Worm (Caenorhabditis elegans) whole organism, young adult: ENCODE results near the gene F25E5.8.

Experiments
- B0336.3 ChIP-seq: fragments of 200-800 bp; sonication (Bioruptor generic); IDR thresholded peaks from 2 replicates; pipeline ENCODE4 v1.3.6; 2022; ENCODE audit warnings: missing genetic modification characterization, missing compliant biosample characterization
- F10E7.11 ChIP-seq: sonication (generic microtip); optimal IDR thresholded peaks from 2 replicates; lab custom pipeline; 2017; ENCODE audit warnings: mild to moderate bottlenecking, missing genetic modification characterization, moderate library complexity, missing compliant biosample characterization
- F33H1.4 ChIP-seq: fragments of 200-800 bp; sonication (Bioruptor generic); IDR thresholded peaks from 2 replicates; pipeline ENCODE4 v1.3.6; 2022; ENCODE audit warnings: missing genetic modification reagents, missing genetic modification characterization, missing compliant biosample characterization
- F49E8.2 ChIP-seq: sonication (generic microtip); optimal IDR thresholded peaks from 3 replicates; lab custom pipeline; 2017; ENCODE audit warnings: missing genetic modification characterization, mild to moderate bottlenecking, missing compliant biosample characterization, antibody characterized with exemption, moderate library complexity; ENCODE audit not compliant: insufficient read depth
- T07F8.4 ChIP-seq: sonication (generic microtip); optimal IDR thresholded peaks from 2 replicates; lab custom pipeline; 2016; ENCODE audit warnings: mild to moderate bottlenecking, missing genetic modification characterization, moderate library complexity, missing compliant biosample characterization
- ZK185.1 ChIP-seq: sonication (generic microtip); optimal IDR thresholded peaks from 2 replicates; lab custom pipeline; 2016; ENCODE audit warnings: mild to moderate bottlenecking, missing genetic modification characterization, missing compliant biosample characterization; ENCODE audit not compliant: poor library complexity, severe bottlenecking
- aptf-2 ChIP-seq: fragments of 200-800 bp; sonication (Bioruptor generic); conservative IDR thresholded peaks from 2 replicates; pipeline ENCODE4 v1.3.6; 2022; ENCODE audit warnings: missing genetic modification reagents, missing genetic modification characterization, missing compliant biosample characterization
- athp-1 ChIP-seq: sonication (generic microtip); optimal IDR thresholded peaks from 2 replicates; lab custom pipeline; 2017; ENCODE audit warnings: mild to moderate bottlenecking, missing genetic modification characterization, missing compliant biosample characterization
- attf-6 ChIP-seq: fragments of 200-800 bp; sonication (Bioruptor generic); IDR thresholded peaks from 2 replicates; pipeline ENCODE4 v1.3.6; 2022; ENCODE audit warnings: missing genetic modification reagents, missing genetic modification characterization, missing compliant biosample characterization
- bed-1 ChIP-seq: fragments of 200-800 bp; sonication (Bioruptor generic); IDR thresholded peaks from 2 replicates; pipeline ENCODE4 v1.3.6; 2022; ENCODE audit warnings: missing genetic modification reagents, missing genetic modification characterization, missing compliant biosample characterization
- cebp-1 ChIP-seq, 2 experiments: fragments of 200-800 bp in 1 of 2; sonication (Bioruptor generic) in 1 of 2; sonication (generic microtip) in 1 of 2; IDR thresholded peaks in 1 of 2; optimal IDR thresholded peaks in 1 of 2; 2 replicates each; pipeline versions ENCODE4 v1.3.6 to Lab custom; 2017 to 2022; ENCODE audit warnings: missing compliant biosample characterization in 2 of 2, missing genetic modification characterization in 2 of 2, mild to moderate bottlenecking in 1 of 2, missing genetic modification reagents in 1 of 2, moderate library complexity in 1 of 2
- ceh-100 ChIP-seq: fragments of 200-800 bp; sonication (Bioruptor generic); IDR thresholded peaks from 2 replicates; pipeline ENCODE4 v1.3.6; 2022; ENCODE audit warnings: missing genetic modification reagents, missing genetic modification characterization, missing compliant biosample characterization
- ceh-91 ChIP-seq: fragments of 200-800 bp; sonication (Bioruptor generic); IDR thresholded peaks from 2 replicates; pipeline ENCODE4 v1.3.6; 2022; ENCODE audit warnings: missing genetic modification reagents, missing genetic modification characterization, missing compliant biosample characterization
- dpff-1 ChIP-seq: sonication (generic microtip); optimal IDR thresholded peaks from 2 replicates; lab custom pipeline; 2017; ENCODE audit warnings: mild to moderate bottlenecking, missing genetic modification characterization, missing compliant biosample characterization
- egrh-3 ChIP-seq: fragments of 200-800 bp; sonication (Bioruptor generic); IDR thresholded peaks from 2 replicates; pipeline ENCODE4 v1.3.6; 2022; ENCODE audit warnings: missing genetic modification reagents, missing genetic modification characterization, missing compliant biosample characterization
- fkh-3 ChIP-seq: sonication (generic microtip); optimal IDR thresholded peaks from 2 replicates; lab custom pipeline; 2016; ENCODE audit warnings: mild to moderate bottlenecking, missing genetic modification characterization, missing compliant biosample characterization
- hmg-20 ChIP-seq: fragments of 200-800 bp; sonication (Bioruptor generic); IDR thresholded peaks from 2 replicates; pipeline ENCODE4 v1.3.6; 2022; ENCODE audit warnings: missing genetic modification reagents, missing genetic modification characterization, missing compliant biosample characterization
- lsl-1 ChIP-seq: fragments of 200-800 bp; sonication (Bioruptor generic); optimal IDR thresholded peaks from 2 replicates; lab custom pipeline; 2018; ENCODE audit warnings: mild to moderate bottlenecking, missing genetic modification characterization, moderate library complexity, missing compliant biosample characterization
- lsy-27 ChIP-seq: sonication (generic microtip); optimal IDR thresholded peaks from 2 replicates; lab custom pipeline; 2017; ENCODE audit warnings: missing genetic modification characterization, mild to moderate bottlenecking, missing compliant biosample characterization, antibody characterized with exemption, missing genotype, borderline replicate concordance; ENCODE audit not compliant: insufficient read depth
- madf-6 ChIP-seq: fragments of 200-800 bp; sonication (Bioruptor generic); IDR thresholded peaks from 2 replicates; pipeline ENCODE4 v1.3.6; 2022; ENCODE audit warnings: missing genetic modification reagents, missing genetic modification characterization, missing compliant biosample characterization
- nhr-120 ChIP-seq: fragments of 200-800 bp; sonication (Bioruptor generic); IDR thresholded peaks from 2 replicates; pipeline ENCODE4 v1.3.6; 2022; ENCODE audit warnings: missing genetic modification characterization, missing compliant biosample characterization
- nhr-27 ChIP-seq: fragments of 200-800 bp; sonication (Bioruptor generic); optimal IDR thresholded peaks from 2 replicates; lab custom pipeline; 2018; ENCODE audit warnings: mild to moderate bottlenecking, missing genetic modification characterization, moderate library complexity, missing compliant biosample characterization
- pha-4 ChIP-seq: fragments of 150-350 bp; sonication (generic microtip); optimal IDR thresholded peaks from 2 replicates; lab custom pipeline; 2014; ENCODE audit warnings: missing biosample characterization, missing genetic modification reagents, missing genetic modification characterization
- rcor-1 ChIP-seq: fragments of 200-800 bp; sonication (Bioruptor generic); IDR thresholded peaks from 2 replicates; pipeline ENCODE4 v1.3.6; 2022; ENCODE audit warnings: missing genetic modification reagents, missing genetic modification characterization, missing compliant biosample characterization
- repo-1 ChIP-seq: sonication (generic microtip); optimal IDR thresholded peaks from 2 replicates; lab custom pipeline; 2017; ENCODE audit warnings: mild to moderate bottlenecking, missing genetic modification characterization, missing compliant biosample characterization
- rpc-1 ChIP-seq, 2 experiments: fragments of 150-350 bp in 1 of 2; sonication (generic microtip) in 1 of 2; optimal IDR thresholded peaks; 2 replicates each; lab custom pipeline; 2014 to 2018; ENCODE audit warnings: missing biosample characterization in 1 of 2, missing genetic modification characterization in 1 of 2, missing genetic modification reagents in 1 of 2, missing genotype in 1 of 2
- sdz-38 ChIP-seq: sonication (generic microtip); optimal IDR thresholded peaks from 2 replicates; lab custom pipeline; 2016; ENCODE audit warnings: missing genotype, missing genetic modification characterization, missing compliant biosample characterization
- snpc-1.3 ChIP-seq: sonication (generic microtip); optimal IDR thresholded peaks from 2 replicates; lab custom pipeline; 2017; ENCODE audit warnings: missing genetic modification characterization, mild to moderate bottlenecking, missing compliant biosample characterization, antibody characterized with exemption, moderate library complexity, missing genotype, missing genetic modification reagents; ENCODE audit not compliant: insufficient read depth
- sptf-2 ChIP-seq: fragments of 200-800 bp; sonication (Bioruptor generic); optimal IDR thresholded peaks from 2 replicates; lab custom pipeline; 2018; ENCODE audit warnings: mild to moderate bottlenecking, missing genetic modification characterization, missing compliant biosample characterization
- ztf-18 ChIP-seq: sonication (generic microtip); optimal IDR thresholded peaks from 2 replicates; lab custom pipeline; 2016; ENCODE audit warnings: missing genotype, mild to moderate bottlenecking, missing genetic modification characterization, missing compliant biosample characterization
- ztf-28 ChIP-seq: fragments of 200-800 bp; sonication (Bioruptor generic); IDR thresholded peaks from 2 replicates; pipeline ENCODE4 v1.3.6; 2022; ENCODE audit warnings: missing genetic modification reagents, missing genetic modification characterization, missing compliant biosample characterization

The F25E5.8 gene

DNA sequence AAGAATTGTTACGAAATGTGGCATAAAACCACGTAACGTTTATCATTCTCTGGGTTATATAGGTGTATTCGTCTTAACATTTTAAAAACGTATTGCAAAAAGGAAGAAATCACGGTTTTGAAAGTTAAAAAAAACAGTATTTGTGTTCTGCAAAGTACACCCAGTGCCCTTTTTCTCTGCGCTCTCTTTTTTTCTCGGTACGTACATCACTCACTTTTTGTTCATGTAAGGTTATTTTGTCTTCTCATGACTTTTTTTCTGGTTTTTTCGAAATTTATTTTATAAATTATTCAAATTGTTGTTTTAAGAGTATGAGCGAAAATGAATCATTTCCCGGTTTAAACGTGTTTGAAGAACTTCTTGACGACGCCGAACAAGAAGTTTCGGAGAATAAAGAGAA, 11.2 kb downstream of the F25E5.8 start, which contains the start of gene F25E5.5:
TSS of gene F25E5.5 (plus strand) at position 301 of the 400 bp plus-strand sequence.
- TF ChIP-seq cebp-1 (GFP tag; IDR thresholded peaks at IDR 0.05; lab: Robert Waterston, UW) (no peak), cebp-1 (tag; optimal IDR thresholded peaks at IDR 0.05; lab: Kevin White, UChicago) (peak; percentile 4), rpc-1 (optimal IDR thresholded peaks at IDR 0.05; lab: Kevin White, UChicago) (no peak), rpc-1 (tag; optimal IDR thresholded peaks at IDR 0.05; lab: Kevin White, UChicago) (no peak)

DNA sequence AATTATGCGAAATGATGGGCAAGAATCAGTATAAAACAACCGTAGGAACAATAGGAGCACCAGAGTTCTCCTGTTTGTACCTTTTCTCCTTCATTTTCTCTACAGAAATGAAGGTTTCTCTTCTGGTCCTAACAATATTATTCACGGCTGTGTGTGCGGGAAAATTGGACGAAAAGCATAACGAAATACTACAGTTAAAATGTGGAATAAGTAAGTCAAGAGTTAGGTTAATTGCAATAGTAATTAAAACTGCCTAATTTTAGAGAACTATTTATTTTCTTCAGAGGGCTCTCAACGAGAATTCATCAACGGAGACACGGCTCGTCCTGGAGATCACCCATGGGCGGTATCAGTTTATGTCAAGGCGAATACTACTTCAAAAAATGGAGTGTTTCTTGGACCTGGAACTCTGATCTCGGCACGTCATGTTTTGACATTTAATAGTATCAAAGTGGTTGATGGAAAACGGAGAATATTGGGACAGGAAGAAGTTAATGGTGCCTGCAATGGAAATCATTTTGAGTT, 13.6 kb downstream of the F25E5.8 start, which contains the start of gene try-12:
TSS of gene try-12 (plus strand) at position 51 of the 525 bp plus-strand sequence.
- no peak for TF ChIP-seq fkh-3 (tag; lab: Kevin White, UChicago)
- TF ChIP-seq sdz-38: no peak
- TF ChIP-seq nhr-27 (tag; lab: Kevin White, UChicago): no peak
- no peak for TF ChIP-seq dpff-1 (tag; lab: Kevin White, UChicago)
- no peak for TF ChIP-seq snpc-1.3 (tag; lab: Kevin White, UChicago)
- TF ChIP-seq lsl-1 (GFP tag; lab: Kevin White, UChicago): no peak
- TF ChIP-seq, all 124 proteins: peak for 0

DNA sequence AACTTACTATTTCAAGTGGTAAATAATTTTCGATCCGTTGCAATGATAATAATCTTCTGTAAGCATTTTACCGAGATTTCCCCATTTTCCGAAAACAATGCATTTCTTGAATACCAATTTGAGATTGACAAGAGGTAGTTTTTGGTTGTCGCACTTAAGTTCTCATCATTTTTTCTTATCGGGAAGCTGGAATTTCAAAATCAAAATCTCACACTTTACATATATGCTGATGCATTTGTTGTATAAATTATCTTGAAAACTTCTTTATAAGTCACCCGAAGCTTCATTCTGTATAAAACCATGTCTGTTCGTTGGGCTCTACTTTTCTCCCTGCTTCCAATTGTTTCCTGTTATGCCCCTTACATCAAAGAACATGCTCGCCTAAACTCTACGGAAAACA, 15.7 kb downstream of the F25E5.8 start, which contains the start of gene try-11:
TSS of gene try-11 (plus strand) at position 301 of the 400 bp plus-strand sequence.
- TF ChIP-seq ceh-100 (GFP tag; lab: Robert Waterston, UW) (no peak), athp-1 (tag; lab: Kevin White, UChicago) (no peak), bed-1 (GFP tag; lab: Robert Waterston, UW) (no peak), F49E8.2 (tag; lab: Kevin White, UChicago) (no peak), T07F8.4 (no peak), pha-4 (tag; lab: Kevin White, UChicago) (no peak), attf-6 (GFP tag; lab: Robert Waterston, UW) (no peak), rpc-1 (optimal IDR thresholded peaks at IDR 0.05; lab: Kevin White, UChicago) (no peak), rpc-1 (tag; optimal IDR thresholded peaks at IDR 0.05; lab: Kevin White, UChicago) (no peak), F10E7.11 (tag; lab: Kevin White, UChicago) (no peak), cebp-1 (GFP tag; IDR thresholded peaks at IDR 0.05; lab: Robert Waterston, UW) (no peak), cebp-1 (tag; optimal IDR thresholded peaks at IDR 0.05; lab: Kevin White, UChicago) (no peak), nhr-120 (GFP tag; lab: Robert Waterston, UW) (no peak), aptf-2 (GFP tag; lab: Robert Waterston, UW) (no peak), hmg-20 (no peak), B0336.3 (no peak), ztf-28 (GFP tag; lab: Robert Waterston, UW) (no peak), lsy-27 (tag; lab: Kevin White, UChicago) (no peak), repo-1 (tag; lab: Kevin White, UChicago) (no peak)

DNA sequence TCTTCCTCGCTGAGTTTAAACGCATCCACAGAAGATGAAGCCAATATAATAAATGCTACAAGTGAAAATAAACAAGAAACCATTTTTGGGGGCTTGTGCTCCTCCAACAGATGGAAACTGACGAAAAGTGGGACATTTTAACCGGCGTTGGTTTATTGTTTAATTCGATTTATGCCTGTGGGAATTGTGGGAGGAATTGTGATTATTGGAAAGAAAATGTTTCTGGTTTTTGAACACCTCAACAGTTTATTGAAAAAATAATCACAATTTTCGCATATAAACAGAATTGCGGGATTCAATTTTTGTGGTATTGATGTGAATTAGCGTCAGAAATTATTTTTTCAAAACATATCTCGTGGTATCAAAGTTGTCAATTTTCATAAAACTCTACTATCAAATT, 18.5 kb downstream of the F25E5.8 start, which contains the start of gene try-8:
TSS of gene try-8 (minus strand) at position 101 of the 400 bp plus-strand sequence.
- TF ChIP-seq ZK185.1 (tag; lab: Kevin White, UChicago) (no peak), rcor-1 (GFP tag; lab: Robert Waterston, UW) (no peak), ztf-18 (tag; lab: Kevin White, UChicago) (no peak), madf-6 (GFP tag; lab: Robert Waterston, UW) (no peak), sptf-2 (GFP tag; lab: Kevin White, UChicago) (no peak), rpc-1 (optimal IDR thresholded peaks at IDR 0.05; lab: Kevin White, UChicago) (no peak), rpc-1 (tag; optimal IDR thresholded peaks at IDR 0.05; lab: Kevin White, UChicago) (no peak), egrh-3 (no peak), ceh-91 (GFP tag; lab: Robert Waterston, UW) (no peak), F33H1.4 (no peak)
- TF ChIP-seq, all 124 proteins: peak for 0
